Fruit fly (Drosophila melanogaster) whole organism, embryonic: ENCODE measurements around the gene neur.

Experiments used
- ATbp ChIP-seq: fragments of 200-800 bp; sonication (Bioruptor generic); optimal IDR thresholded peaks from 2 replicates; lab custom pipeline; 2017; ENCODE audit warnings: missing biosample characterization, mild to moderate bottlenecking, missing genetic modification characterization, missing genetic modification reagents
- Bgb ChIP-seq: fragments of 200-800 bp; sonication (Bioruptor generic); IDR thresholded peaks from 2 replicates; pipeline ENCODE4 v1.3.6; 2022; ENCODE audit warnings: missing biosample characterization, missing genetic modification characterization; ENCODE audit not compliant: partially characterized antibody
- CG10462 ChIP-seq: fragments of 200-800 bp; sonication (Bioruptor generic); optimal IDR thresholded peaks from 2 replicates; lab custom pipeline; 2016; ENCODE audit warnings: missing biosample characterization, missing genetic modification characterization
- CG11456 ChIP-seq: fragments of 200-800 bp; sonication (Bioruptor generic); IDR thresholded peaks from 3 replicates; pipeline ENCODE4 v1.3.6; 2022; ENCODE audit warnings: missing biosample characterization, missing genetic modification characterization
- CG13123 ChIP-seq: fragments of 200-800 bp; sonication (Bioruptor generic); optimal IDR thresholded peaks from 2 replicates; lab custom pipeline; 2016; ENCODE audit warnings: missing biosample characterization, missing genetic modification characterization
- CG14710 ChIP-seq: fragments of 200-800 bp; sonication (Bioruptor generic); optimal IDR thresholded peaks from 3 replicates; lab custom pipeline; 2019; ENCODE audit warnings: missing biosample characterization, mild to moderate bottlenecking, missing genetic modification characterization, moderate library complexity
- CG14965 ChIP-seq: fragments of 200-800 bp; sonication (Bioruptor generic); optimal IDR thresholded peaks from 2 replicates; lab custom pipeline; 2016; ENCODE audit warnings: missing biosample characterization, missing genetic modification characterization, borderline replicate concordance
- CG1529 ChIP-seq: fragments of 200-800 bp; sonication (Bioruptor generic); optimal IDR thresholded peaks from 3 replicates; lab custom pipeline; 2018; ENCODE audit warnings: missing biosample characterization, missing genetic modification characterization
- CG1602 ChIP-seq: fragments of 200-800 bp; sonication (Bioruptor generic); optimal IDR thresholded peaks from 3 replicates; lab custom pipeline; 2016; ENCODE audit warnings: missing biosample characterization, missing genetic modification characterization
- CG1792 ChIP-seq: fragments of 200-800 bp; sonication (Bioruptor generic); optimal IDR thresholded peaks from 2 replicates; lab custom pipeline; 2016; ENCODE audit warnings: missing biosample characterization, missing genetic modification characterization
- CG18476 ChIP-seq: fragments of 200-800 bp; sonication (Bioruptor generic); optimal IDR thresholded peaks from 2 replicates; lab custom pipeline; 2016; ENCODE audit warnings: missing biosample characterization, mild to moderate bottlenecking, missing genetic modification characterization
- CG18619 ChIP-seq: fragments of 200-800 bp; sonication (Bioruptor generic); optimal IDR thresholded peaks from 3 replicates; lab custom pipeline; 2017; ENCODE audit warnings: missing biosample characterization, mild to moderate bottlenecking, missing genetic modification characterization
- CG3163 ChIP-seq: fragments of 200-800 bp; sonication (Bioruptor generic); optimal IDR thresholded peaks from 3 replicates; lab custom pipeline; 2016; ENCODE audit warnings: missing biosample characterization, missing genetic modification characterization
- CG33557 ChIP-seq: fragments of 200-800 bp; sonication (Bioruptor generic); optimal IDR thresholded peaks from 2 replicates; lab custom pipeline; 2019; ENCODE audit warnings: missing biosample characterization, mild to moderate bottlenecking, missing genetic modification characterization, moderate library complexity
- CG4617 ChIP-seq: fragments of 200-800 bp; sonication (Bioruptor generic); optimal IDR thresholded peaks from 3 replicates; lab custom pipeline; 2016; ENCODE audit warnings: missing biosample characterization, missing genetic modification characterization, borderline replicate concordance
- CG5245 ChIP-seq: fragments of 200-800 bp; sonication (Bioruptor generic); optimal IDR thresholded peaks from 3 replicates; lab custom pipeline; 2016; ENCODE audit warnings: missing biosample characterization, missing genetic modification characterization
- CG6254 ChIP-seq: fragments of 200-800 bp; sonication (Bioruptor generic); optimal IDR thresholded peaks from 3 replicates; lab custom pipeline; 2017; ENCODE audit warnings: mild to moderate bottlenecking, missing biosample characterization, missing genetic modification reagents, missing genetic modification characterization
- CG6813 ChIP-seq: fragments of 200-800 bp; sonication (Bioruptor generic); optimal IDR thresholded peaks from 2 replicates; lab custom pipeline; 2017; ENCODE audit warnings: missing biosample characterization, missing genetic modification characterization, mild to moderate bottlenecking, moderate library complexity, missing genetic modification reagents
- CG7928 ChIP-seq: fragments of 200-800 bp; sonication (Bioruptor generic); optimal IDR thresholded peaks from 2 replicates; lab custom pipeline; 2017; ENCODE audit warnings: missing biosample characterization, mild to moderate bottlenecking, missing genetic modification characterization
- CG8281 ChIP-seq: fragments of 200-800 bp; sonication (Bioruptor generic); optimal IDR thresholded peaks from 2 replicates; lab custom pipeline; 2018; ENCODE audit warnings: missing biosample characterization, mild to moderate bottlenecking, missing genetic modification characterization, moderate library complexity
- CG8478 ChIP-seq: fragments of >200 bp; optimal IDR thresholded peaks from 2 replicates; lab custom pipeline; 2018
- Camta ChIP-seq: fragments of 200-800 bp; sonication (Bioruptor generic); optimal IDR thresholded peaks from 2 replicates; lab custom pipeline; 2016; ENCODE audit warnings: missing biosample characterization, missing genetic modification characterization
- Doc3 ChIP-seq: fragments of 200-800 bp; sonication (Bioruptor generic); IDR thresholded peaks from 3 replicates; pipeline ENCODE4 v1.3.6; 2022; ENCODE audit warnings: missing biosample characterization, missing genetic modification characterization; ENCODE audit not compliant: partially characterized antibody
- E2f1 ChIP-seq: fragments of 200-800 bp; sonication (Bioruptor generic); IDR thresholded peaks from 2 replicates; pipeline ENCODE4 v1.3.6; 2022; ENCODE audit warnings: missing biosample characterization, missing genetic modification characterization
- Ets97D ChIP-seq: fragments of 200-800 bp; sonication (Bioruptor generic); optimal IDR thresholded peaks from 3 replicates; lab custom pipeline; 2016; ENCODE audit warnings: missing biosample characterization, missing genetic modification characterization
- Hr39 ChIP-seq: fragments of >200 bp; optimal IDR thresholded peaks from 2 replicates; lab custom pipeline; 2017
- Lpt ChIP-seq: fragments of >200 bp; optimal IDR thresholded peaks from 2 replicates; lab custom pipeline; 2018; ENCODE audit warnings: missing biosample characterization, missing genetic modification characterization
- Mad ChIP-seq: fragments of 200-800 bp; sonication (Bioruptor generic); optimal IDR thresholded peaks from 2 replicates; lab custom pipeline; 2016; ENCODE audit warnings: missing biosample characterization, missing genetic modification characterization
- Scr ChIP-seq: fragments of 200-800 bp; sonication (Bioruptor generic); IDR thresholded peaks from 2 replicates; pipeline ENCODE4 v1.3.6; 2022; ENCODE audit warnings: missing biosample characterization, missing genetic modification characterization; ENCODE audit not compliant: partially characterized antibody
- Side ChIP-seq: fragments of 200-800 bp; sonication (Bioruptor generic); optimal IDR thresholded peaks from 2 replicates; lab custom pipeline; 2016; ENCODE audit warnings: missing biosample characterization, missing genetic modification characterization
- Sin3A ChIP-seq: fragments of >200 bp; optimal IDR thresholded peaks from 2 replicates; lab custom pipeline; 2018
- bab2 ChIP-seq: fragments of 200-800 bp; sonication (Bioruptor generic); optimal IDR thresholded peaks from 2 replicates; lab custom pipeline; 2016; ENCODE audit warnings: missing biosample characterization, missing genetic modification characterization
- cas ChIP-seq: fragments of 200-800 bp; sonication (Bioruptor generic); IDR thresholded peaks from 2 replicates; pipeline ENCODE4 v1.3.6; 2022; ENCODE audit warnings: missing biosample characterization, missing genetic modification characterization
- dm ChIP-seq: fragments of 200-800 bp; sonication (Bioruptor generic); optimal IDR thresholded peaks from 3 replicates; lab custom pipeline; 2016; ENCODE audit warnings: missing biosample characterization, missing genetic modification characterization
- fd3F ChIP-seq: fragments of 200-800 bp; sonication (Bioruptor generic); optimal IDR thresholded peaks from 2 replicates; lab custom pipeline; 2018; ENCODE audit warnings: missing biosample characterization, mild to moderate bottlenecking, missing genetic modification characterization, moderate library complexity
- gcm ChIP-seq: fragments of 200-800 bp; sonication (Bioruptor generic); optimal IDR thresholded peaks from 2 replicates; lab custom pipeline; 2019; ENCODE audit warnings: missing biosample characterization, mild to moderate bottlenecking, missing genetic modification characterization, moderate library complexity
- ind ChIP-seq: fragments of 200-800 bp; sonication (Bioruptor generic); optimal IDR thresholded peaks from 3 replicates; lab custom pipeline; 2016; ENCODE audit warnings: missing biosample characterization, missing genetic modification characterization
- lilli ChIP-seq: fragments of 200-800 bp; sonication (Bioruptor generic); optimal IDR thresholded peaks from 3 replicates; lab custom pipeline; 2016; ENCODE audit warnings: missing biosample characterization, missing genetic modification characterization
- lola ChIP-seq, 3 experiments: fragments of >200 bp in 2 of 3; fragments of 200-800 bp in 1 of 3; sonication (Bioruptor generic) in 1 of 3; optimal IDR thresholded peaks; 2 replicates each; lab custom pipeline; 2017 to 2019; ENCODE audit warnings: missing biosample characterization in 3 of 3, missing genetic modification characterization in 3 of 3, mild to moderate bottlenecking in 1 of 3, moderate library complexity in 1 of 3
- maf-S ChIP-seq: fragments of 200-800 bp; sonication (Bioruptor generic); optimal IDR thresholded peaks from 2 replicates; lab custom pipeline; 2016; ENCODE audit warnings: missing biosample characterization, missing genetic modification characterization
- nom ChIP-seq: fragments of 200-800 bp; sonication (Bioruptor generic); optimal IDR thresholded peaks from 2 replicates; lab custom pipeline; 2017; ENCODE audit warnings: missing biosample characterization, missing genetic modification characterization, mild to moderate bottlenecking, moderate library complexity, missing genetic modification reagents
- peb ChIP-seq: fragments of 200-800 bp; sonication (Bioruptor generic); IDR thresholded peaks from 2 replicates; pipeline ENCODE4 v1.3.6; 2022; ENCODE audit warnings: missing biosample characterization, missing genetic modification characterization
- pnt ChIP-seq: fragments of 200-800 bp; sonication (Bioruptor generic); optimal IDR thresholded peaks from 3 replicates; lab custom pipeline; 2016; ENCODE audit warnings: missing biosample characterization, missing genetic modification characterization
- sug ChIP-seq: fragments of 200-800 bp; optimal IDR thresholded peaks from 2 replicates; lab custom pipeline; 2019; ENCODE audit warnings: missing biosample characterization, mild to moderate bottlenecking, missing genetic modification characterization, moderate library complexity
- toy ChIP-seq: fragments of 200-800 bp; sonication (Bioruptor generic); IDR thresholded peaks from 2 replicates; pipeline ENCODE4 v1.3.6; 2022; ENCODE audit warnings: missing biosample characterization, missing genetic modification characterization
- vnd ChIP-seq: fragments of 200-800 bp; sonication (Bioruptor generic); IDR thresholded peaks from 3 replicates; pipeline ENCODE4 v1.3.6; 2022; ENCODE audit warnings: missing biosample characterization, missing genetic modification characterization; ENCODE audit not compliant: partially characterized antibody
- vvl ChIP-seq: fragments of 200-800 bp; sonication (Bioruptor generic); IDR thresholded peaks from 2 replicates; pipeline ENCODE4 v1.3.6; 2022; ENCODE audit warnings: missing biosample characterization, missing genetic modification characterization
- wek ChIP-seq: fragments of 200-800 bp; sonication (Bioruptor generic); optimal IDR thresholded peaks from 3 replicates; lab custom pipeline; 2018; ENCODE audit warnings: missing biosample characterization, mild to moderate bottlenecking, missing genetic modification characterization, moderate library complexity

Gene neur

dm6 chr3R:9050519-9051119 is 11.3 kb upstream of the neur start, which contains the start of gene Nmdmc (continued):
- TF ChIP-seq Bgb (GFP tag; lab: Robert Waterston, UW): no peak
- no peak for TF ChIP-seq bab2 (GFP tag; lab: Kevin White, UChicago)
- TF ChIP-seq ATbp (GFP tag; lab: Kevin White, UChicago): no peak
- TF ChIP-seq Sin3A: peak; percentile 77
- TF ChIP-seq nom: peak; percentile 40
- TF ChIP-seq pnt (GFP tag; lab: Kevin White, UChicago): no peak
- TF ChIP-seq CG13123 (GFP tag; lab: Kevin White, UChicago): no peak
- peak; percentile 66 for TF ChIP-seq CG4617 (GFP tag; lab: Kevin White, UChicago)
- no peak for TF ChIP-seq CG7928 (GFP tag; lab: Kevin White, UChicago)
- no peak for TF ChIP-seq Doc3 (GFP tag; lab: Robert Waterston, UW)
- TF ChIP-seq cas (GFP tag; lab: Robert Waterston, UW): no peak
- TF ChIP-seq CG18619 (GFP tag; lab: Kevin White, UChicago): no peak
- no peak for TF ChIP-seq CG10462 (GFP tag; lab: Kevin White, UChicago)
- TF ChIP-seq CG33557: peak; percentile 12
- no peak for TF ChIP-seq gcm
- TF ChIP-seq vvl (GFP tag; lab: Robert Waterston, UW): no peak
- TF ChIP-seq CG6813 (GFP tag; lab: Kevin White, UChicago): no peak
- TF ChIP-seq CG8281 (tag; lab: Kevin White, UChicago): no peak
- no peak for TF ChIP-seq CG5245 (GFP tag; lab: Kevin White, UChicago)
- no peak for TF ChIP-seq lola (GFP tag; optimal IDR thresholded peaks at IDR 0.05; lab: Kevin White, UChicago)
- TF ChIP-seq CG14710: peak; percentile 80
- no peak for TF ChIP-seq dm
- TF ChIP-seq CG3163 (GFP tag; lab: Kevin White, UChicago): no peak
- TF ChIP-seq CG1602: no peak
- TF ChIP-seq CG14965 (GFP tag; lab: Kevin White, UChicago): no peak
- no peak for TF ChIP-seq peb (GFP tag; lab: Robert Waterston, UW)
- no peak for TF ChIP-seq CG6254 (GFP tag; lab: Kevin White, UChicago)
- no peak for TF ChIP-seq CG18476 (GFP tag; lab: Kevin White, UChicago)
- peak; percentile 38 for TF ChIP-seq Ets97D (GFP tag; lab: Kevin White, UChicago)
- peak; percentile 38 for TF ChIP-seq sug (tag; lab: Kevin White, UChicago)
- TF ChIP-seq Camta (GFP tag; lab: Kevin White, UChicago): no peak
- TF ChIP-seq ind: no peak
- no peak for TF ChIP-seq vnd
- TF ChIP-seq Side (GFP tag; lab: Kevin White, UChicago): no peak
- no peak for TF ChIP-seq toy (GFP tag; lab: Robert Waterston, UW)
- TF ChIP-seq E2f1 (GFP tag; lab: Robert Waterston, UW): no peak
- TF ChIP-seq lilli (GFP tag; lab: Kevin White, UChicago): no peak
- no peak for TF ChIP-seq CG1529
- TF ChIP-seq Mad: no peak
- TF ChIP-seq fd3F (GFP tag; lab: Kevin White, UChicago): no peak
- TF ChIP-seq Hr39 (lab: Kevin White, UChicago): no peak
- TF ChIP-seq Scr (GFP tag; lab: Robert Waterston, UW): no peak
- no peak for TF ChIP-seq wek
- TF ChIP-seq CG1792 (GFP tag; lab: Kevin White, UChicago): no peak
- no peak for TF ChIP-seq maf-S (GFP tag; lab: Kevin White, UChicago)
- no peak for TF ChIP-seq CG8478 (lab: Kevin White, UChicago)
- TF ChIP-seq CG11456 (GFP tag; lab: Robert Waterston, UW): no peak
- TF ChIP-seq Lpt (GFP tag; lab: Kevin White, UChicago): no peak
